Worm (Caenorhabditis elegans) whole organism, late embryonic: ENCODE data around the gene molo-1.

Experiments used
- C38D4.7 ChIP-seq: fragments of 200-800 bp; sonication (Bioruptor generic); optimal IDR thresholded peaks from 2 replicates; lab custom pipeline; 2018; ENCODE audit warnings: mild to moderate bottlenecking, missing genetic modification characterization, moderate library complexity, missing compliant biosample characterization
- F13H6.1 ChIP-seq: sonication (generic microtip); optimal IDR thresholded peaks from 2 replicates; lab custom pipeline; 2016; ENCODE audit warnings: missing genetic modification characterization, missing compliant biosample characterization
- K09A11.1 ChIP-seq: sonication (generic microtip); optimal IDR thresholded peaks from 2 replicates; lab custom pipeline; 2017; ENCODE audit warnings: antibody characterized with exemption, mild to moderate bottlenecking, missing genetic modification characterization, missing compliant biosample characterization; ENCODE audit not compliant: insufficient read depth
- T23F11.4 ChIP-seq: fragments of 200-800 bp; sonication (Bioruptor generic); optimal IDR thresholded peaks from 2 replicates; lab custom pipeline; 2018; ENCODE audit warnings: mild to moderate bottlenecking, missing genetic modification characterization, missing compliant biosample characterization
- ahr-1 ChIP-seq: sonication (generic microtip); optimal IDR thresholded peaks from 2 replicates; lab custom pipeline; 2016; ENCODE audit warnings: missing genetic modification characterization, missing compliant biosample characterization
- ama-1 ChIP-seq: fragments of 150-350 bp; optimal IDR thresholded peaks from 2 replicates; lab custom pipeline; 2014
- ceh-24 ChIP-seq: sonication (generic microtip); optimal IDR thresholded peaks from 2 replicates; lab custom pipeline; 2016; ENCODE audit warnings: mild to moderate bottlenecking, missing genetic modification characterization, missing compliant biosample characterization
- ceh-30 ChIP-seq: fragments of 150-350 bp; optimal IDR thresholded peaks from 2 replicates; lab custom pipeline; 2014; ENCODE audit warnings: missing biosample characterization, missing genetic modification characterization
- ceh-31 ChIP-seq: sonication (generic microtip); optimal IDR thresholded peaks from 2 replicates; lab custom pipeline; 2016; ENCODE audit warnings: missing genetic modification characterization, missing compliant biosample characterization
- ceh-48 ChIP-seq: sonication (generic microtip); optimal IDR thresholded peaks from 2 replicates; lab custom pipeline; 2016; ENCODE audit warnings: missing genetic modification characterization, inconsistent platforms, missing compliant biosample characterization
- ceh-9 ChIP-seq: sonication (generic microtip); optimal IDR thresholded peaks from 2 replicates; lab custom pipeline; 2016; ENCODE audit warnings: mild to moderate bottlenecking, missing genetic modification characterization, inconsistent platforms, missing compliant biosample characterization
- dmd-4 ChIP-seq: sonication (generic microtip); optimal IDR thresholded peaks from 2 replicates; lab custom pipeline; 2016; ENCODE audit warnings: borderline replicate concordance, missing genetic modification characterization, missing compliant biosample characterization
- elt-2 ChIP-seq: sonication (generic microtip); optimal IDR thresholded peaks from 2 replicates; lab custom pipeline; 2016; ENCODE audit warnings: missing genetic modification reagents, missing genetic modification characterization, missing compliant biosample characterization
- ets-4 ChIP-seq: sonication (generic microtip); optimal IDR thresholded peaks from 2 replicates; lab custom pipeline; 2016; ENCODE audit warnings: missing genetic modification characterization, missing compliant biosample characterization
- fax-1 ChIP-seq: sonication (generic microtip); optimal IDR thresholded peaks from 2 replicates; lab custom pipeline; 2016; ENCODE audit warnings: missing genotype, missing genetic modification characterization, missing compliant biosample characterization
- fkh-10 ChIP-seq: fragments of 150-350 bp; optimal IDR thresholded peaks from 2 replicates; lab custom pipeline; 2014; ENCODE audit warnings: missing biosample characterization, missing genetic modification reagents, missing genetic modification characterization
- fkh-6 ChIP-seq: sonication (generic microtip); optimal IDR thresholded peaks from 2 replicates; lab custom pipeline; 2016; ENCODE audit warnings: missing genetic modification characterization, missing compliant biosample characterization
- gmeb-2 ChIP-seq: sonication (generic microtip); optimal IDR thresholded peaks from 2 replicates; lab custom pipeline; 2016; ENCODE audit warnings: missing genetic modification characterization, inconsistent platforms, missing compliant biosample characterization
- hlh-13 ChIP-seq: fragments of 200-800 bp; sonication (Bioruptor generic); optimal IDR thresholded peaks from 2 replicates; lab custom pipeline; 2018; ENCODE audit warnings: mild to moderate bottlenecking, missing genetic modification characterization, missing compliant biosample characterization
- hlh-8 ChIP-seq: sonication (generic microtip); optimal IDR thresholded peaks from 2 replicates; lab custom pipeline; 2016; ENCODE audit warnings: missing genotype, missing genetic modification characterization, missing compliant biosample characterization
- lim-6 ChIP-seq: sonication (generic microtip); optimal IDR thresholded peaks from 2 replicates; lab custom pipeline; 2016; ENCODE audit warnings: missing genetic modification characterization, missing compliant biosample characterization
- madf-2 ChIP-seq: sonication (generic microtip); optimal IDR thresholded peaks from 2 replicates; lab custom pipeline; 2017; ENCODE audit warnings: missing genetic modification characterization, missing compliant biosample characterization
- npax-4 ChIP-seq: sonication (generic microtip); optimal IDR thresholded peaks from 2 replicates; lab custom pipeline; 2016; ENCODE audit warnings: missing genetic modification characterization, missing compliant biosample characterization
- odd-2 ChIP-seq: sonication (generic microtip); optimal IDR thresholded peaks from 2 replicates; lab custom pipeline; 2017; ENCODE audit warnings: antibody characterized with exemption, mild to moderate bottlenecking, missing genetic modification characterization, missing compliant biosample characterization
- pag-3 ChIP-seq: sonication (generic microtip); optimal IDR thresholded peaks from 2 replicates; lab custom pipeline; 2016; ENCODE audit warnings: missing compliant biosample characterization, missing genetic modification characterization, borderline replicate concordance
- pax-1 ChIP-seq: fragments of 150-350 bp; optimal IDR thresholded peaks from 2 replicates; lab custom pipeline; 2014; ENCODE audit warnings: missing biosample characterization, missing genetic modification characterization
- pha-2 ChIP-seq: sonication (generic microtip); optimal IDR thresholded peaks from 2 replicates; lab custom pipeline; 2017; ENCODE audit warnings: mild to moderate bottlenecking, missing genetic modification characterization, missing compliant biosample characterization
- rnt-1 ChIP-seq: sonication (generic microtip); optimal IDR thresholded peaks from 2 replicates; lab custom pipeline; 2016; ENCODE audit warnings: missing genetic modification characterization, missing compliant biosample characterization
- sox-4 ChIP-seq: sonication (generic microtip); optimal IDR thresholded peaks from 2 replicates; lab custom pipeline; 2017; ENCODE audit warnings: mild to moderate bottlenecking, missing genetic modification characterization, inconsistent platforms, missing compliant biosample characterization
- unc-55 ChIP-seq: sonication (generic microtip); optimal IDR thresholded peaks from 2 replicates; lab custom pipeline; 2017; ENCODE audit warnings: missing biosample characterization, missing genetic modification reagents, missing genetic modification characterization
- ztf-16 ChIP-seq: sonication (generic microtip); optimal IDR thresholded peaks from 2 replicates; lab custom pipeline; 2017; ENCODE audit warnings: missing genetic modification characterization, missing compliant biosample characterization

molo-1 gene

ce11 chrIII:5581049-5581448 lies 7.3 kb downstream of the molo-1 start, which contains the start of gene F56D2.5:
Gene F56D2.5, minus strand, starts transcription at chrIII:5581419.
- TF ChIP-seq odd-2 (tag; lab: Kevin White, UChicago) (no peak), npax-4 (no peak), ceh-31 (tag; lab: Kevin White, UChicago) (no peak), ceh-30 (tag; lab: Kevin White, UChicago) (no peak), madf-2 (tag; lab: Kevin White, UChicago) (no peak), sox-4 (tag; lab: Kevin White, UChicago) (no peak), hlh-8 (tag; lab: Kevin White, UChicago) (no peak), ets-4 (tag; lab: Kevin White, UChicago) (no peak)

ce11 chrIII:5582766-5583165 lies 9.0 kb downstream of the molo-1 start, which contains the start of the genes F56D2.8 and uev-2:
Gene F56D2.8, minus strand, starts transcription at chrIII:5582866.
Gene uev-2, plus strand, starts transcription at chrIII:5583125.
- no peak for TF ChIP-seq npax-4
- TF ChIP-seq pag-3 (tag; lab: Kevin White, UChicago) = no peak
- TF ChIP-seq ahr-1 (tag; lab: Kevin White, UChicago) = no peak
- TF ChIP-seq fax-1 (tag; lab: Kevin White, UChicago) = no peak
- no peak for TF ChIP-seq C38D4.7 (GFP tag; lab: Kevin White, UChicago)
- TF ChIP-seq ama-1 = no peak
- no peak for TF ChIP-seq ztf-16 (tag; lab: Kevin White, UChicago)
- no peak for TF ChIP-seq pha-2 (tag; lab: Kevin White, UChicago)
- no peak for TF ChIP-seq K09A11.1 (tag; lab: Kevin White, UChicago)
- no peak for TF ChIP-seq unc-55 (GFP tag; lab: Kevin White, UChicago)

- TF ChIP-seq ceh-9 (tag; lab: Kevin White, UChicago) = no peak
- peak; percentile 16 for TF ChIP-seq pax-1 (tag; lab: Kevin White, UChicago)
- TF ChIP-seq ets-4 (tag; lab: Kevin White, UChicago) = peak; percentile 1
These were observed 10.9 kb downstream of the molo-1 start, which contains the start of gene F56D2.3 for ce11 chrIII:5584647-5585046. Gene F56D2.3, plus strand, starts transcription at chrIII:5584947.

- TF ChIP-seq dmd-4 (tag; lab: Kevin White, UChicago) (no peak), lim-6 (tag; lab: Kevin White, UChicago) (no peak), madf-2 (tag; lab: Kevin White, UChicago) (no peak)
These were observed 11.9 kb downstream of the molo-1 start for ce11 chrIII:5585711-5586110.

- TF ChIP-seq T23F11.4 (GFP tag; lab: Kevin White, UChicago) (no peak), elt-2 (no peak), ceh-48 (no peak), ceh-24 (tag; lab: Kevin White, UChicago) (no peak), F13H6.1 (tag; lab: Kevin White, UChicago) (no peak), hlh-13 (GFP tag; lab: Kevin White, UChicago) (no peak), rnt-1 (no peak), fkh-6 (tag; lab: Kevin White, UChicago) (no peak)
These were observed 13.1 kb downstream of the molo-1 start, which contains the start of gene F56D2.2 for ce11 chrIII:5586925-5587324. Gene F56D2.2, plus strand, starts transcription at chrIII:5587263.

ce11 chrIII:5588746-5589145 lies 15.0 kb downstream of the molo-1 start:
- no peak for TF ChIP-seq gmeb-2 (tag; lab: Kevin White, UChicago)
- TF ChIP-seq ceh-24 (tag; lab: Kevin White, UChicago) = no peak
- TF ChIP-seq fkh-10 = no peak
- TF ChIP-seq dmd-4 (tag; lab: Kevin White, UChicago) = no peak
- TF ChIP-seq sox-4 (tag; lab: Kevin White, UChicago) = no peak
- no peak for TF ChIP-seq C38D4.7 (GFP tag; lab: Kevin White, UChicago)
- TF ChIP-seq ets-4 (tag; lab: Kevin White, UChicago) = no peak
